Fruit fly (Drosophila melanogaster) S2 (cell line): Measurements from ENCODE around the gene Lk6.

Source experiments
- CG8478 ChIP-seq: fragments of >200 bp; optimal IDR thresholded peaks from 2 replicates; lab custom pipeline; 2018
- CTCF ChIP-seq, 2 experiments: fragments of >200 bp; optimal IDR thresholded peaks; 2 replicates each; lab custom pipeline; 2018

DNA sequence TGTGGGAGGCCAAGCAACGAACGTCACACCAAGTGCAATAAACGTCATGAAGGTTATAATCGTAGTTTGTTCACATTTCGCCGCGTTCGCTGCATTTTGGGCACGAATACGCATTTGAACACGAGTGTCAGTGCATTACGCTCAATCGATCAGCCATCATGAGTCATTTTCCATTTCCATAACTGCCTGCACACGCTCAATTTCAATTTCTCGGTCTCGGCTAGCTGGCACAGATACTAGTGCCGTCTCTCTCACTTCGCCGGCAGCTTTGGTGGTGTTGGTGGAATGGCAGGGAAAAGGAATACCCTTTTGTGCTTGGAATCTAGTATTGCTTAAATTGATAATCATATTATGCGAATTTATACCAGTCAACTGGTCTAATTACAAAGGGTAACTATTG is 2.5 kb downstream of the Lk6 start:
- TF ChIP-seq CTCF (optimal IDR thresholded peaks at IDR 0.05; lab: Kevin White, UChicago) (no peak), CG8478 (lab: Kevin White, UChicago) (no peak)
